Fruit fly (Drosophila melanogaster): ENCODE measurements around the gene TTLL3A.

Gene TTLL3A

dm6 chr2L:6740088-6740487 is at the start of gene TTLL3A:
TSS of gene TTLL3A (minus strand) at chr2L:6740188.
- TF ChIP-seq EcR (GFP tag; optimal IDR thresholded peaks at IDR 0.05), result no peak

dm6 chr2L:6789358-6789757 is 49.4 kb upstream of the TTLL3A start:
- no peak for TF ChIP-seq psq (optimal IDR thresholded peaks at IDR 0.05)
- TF ChIP-seq usp (GFP tag; optimal IDR thresholded peaks at IDR 0.05), result no peak
- no peak for TF ChIP-seq Dll (optimal IDR thresholded peaks at IDR 0.05)
- TF ChIP-seq pan (optimal IDR thresholded peaks at IDR 0.05), result no peak
- TF ChIP-seq EcR (GFP tag; optimal IDR thresholded peaks at IDR 0.05), result no peak
- no peak for TF ChIP-seq CG8478 (optimal IDR thresholded peaks at IDR 0.05)

- TF ChIP-seq psq (optimal IDR thresholded peaks at IDR 0.05) (no peak), EcR (GFP tag; optimal IDR thresholded peaks at IDR 0.05) (no peak), pan (optimal IDR thresholded peaks at IDR 0.05) (no peak), Dll (optimal IDR thresholded peaks at IDR 0.05) (no peak), CG8478 (optimal IDR thresholded peaks at IDR 0.05) (no peak), usp (GFP tag; optimal IDR thresholded peaks at IDR 0.05) (no peak)
Measured at dm6 chr2L:6787973-6788368, 48.0 kb upstream of the TTLL3A start.

- TF ChIP-seq CG8478 (optimal IDR thresholded peaks at IDR 0.05) (peak; percentile 36), psq (optimal IDR thresholded peaks at IDR 0.05) (no peak), EcR (GFP tag; optimal IDR thresholded peaks at IDR 0.05) (peak; percentile 76 to 79), Dll (optimal IDR thresholded peaks at IDR 0.05) (peak; percentile 91), usp (GFP tag; optimal IDR thresholded peaks at IDR 0.05) (no peak), pan (optimal IDR thresholded peaks at IDR 0.05) (no peak)
Measured at dm6 chr2L:6787029-6787972, 47.3 kb upstream of the TTLL3A start.

- TF ChIP-seq usp (GFP tag; optimal IDR thresholded peaks at IDR 0.05) (no peak), Dll (optimal IDR thresholded peaks at IDR 0.05) (peak; percentile 91)
Measured at dm6 chr2L:6786674-6787028, 46.7 kb upstream of the TTLL3A start, which contains the start of gene nrv1. TSS of gene nrv1 (minus strand) at chr2L:6786861.

- TF ChIP-seq usp (GFP tag; optimal IDR thresholded peaks at IDR 0.05) (no peak), CG8478 (optimal IDR thresholded peaks at IDR 0.05) (no peak), psq (optimal IDR thresholded peaks at IDR 0.05) (no peak), pan (optimal IDR thresholded peaks at IDR 0.05) (no peak), EcR (GFP tag; optimal IDR thresholded peaks at IDR 0.05) (no peak), Dll (optimal IDR thresholded peaks at IDR 0.05) (no peak)
Measured at dm6 chr2L:6785583-6785982, 45.6 kb upstream of the TTLL3A start.

- TF ChIP-seq EcR (GFP tag; optimal IDR thresholded peaks at IDR 0.05) (no peak), psq (optimal IDR thresholded peaks at IDR 0.05) (no peak), Dll (optimal IDR thresholded peaks at IDR 0.05) (no peak), pan (optimal IDR thresholded peaks at IDR 0.05) (no peak), usp (GFP tag; optimal IDR thresholded peaks at IDR 0.05) (no peak), CG8478 (optimal IDR thresholded peaks at IDR 0.05) (no peak)
Measured at dm6 chr2L:6784235-6784634, 44.2 kb upstream of the TTLL3A start.

dm6 chr2L:6783395-6783794 is 43.4 kb upstream of the TTLL3A start:
- TF ChIP-seq CG8478 (optimal IDR thresholded peaks at IDR 0.05) (no peak), Dll (optimal IDR thresholded peaks at IDR 0.05) (no peak), EcR (GFP tag; optimal IDR thresholded peaks at IDR 0.05) (no peak), pan (optimal IDR thresholded peaks at IDR 0.05) (no peak), psq (optimal IDR thresholded peaks at IDR 0.05) (no peak), usp (GFP tag; optimal IDR thresholded peaks at IDR 0.05) (no peak)

- TF ChIP-seq usp (GFP tag; optimal IDR thresholded peaks at IDR 0.05) (no peak), psq (optimal IDR thresholded peaks at IDR 0.05) (no peak), CG8478 (optimal IDR thresholded peaks at IDR 0.05) (no peak), Dll (optimal IDR thresholded peaks at IDR 0.05) (no peak), EcR (GFP tag; optimal IDR thresholded peaks at IDR 0.05) (no peak), pan (optimal IDR thresholded peaks at IDR 0.05) (no peak)
Measured at dm6 chr2L:6774853-6775252, 34.9 kb upstream of the TTLL3A start.

- no peak for TF ChIP-seq CG8478 (optimal IDR thresholded peaks at IDR 0.05)
- no peak for TF ChIP-seq Dll (optimal IDR thresholded peaks at IDR 0.05)
- TF ChIP-seq psq (optimal IDR thresholded peaks at IDR 0.05), result no peak
- no peak for TF ChIP-seq pan (optimal IDR thresholded peaks at IDR 0.05)
- TF ChIP-seq usp (GFP tag; optimal IDR thresholded peaks at IDR 0.05), result no peak
- TF ChIP-seq EcR (GFP tag; optimal IDR thresholded peaks at IDR 0.05), result no peak
Measured at dm6 chr2L:6773645-6774044, 33.7 kb upstream of the TTLL3A start, which contains the start of gene CG17378. TSS of gene CG17378 (plus strand) at chr2L:6774041.

- TF ChIP-seq pan (optimal IDR thresholded peaks at IDR 0.05) (no peak), usp (GFP tag; optimal IDR thresholded peaks at IDR 0.05) (no peak), psq (optimal IDR thresholded peaks at IDR 0.05) (no peak), CG8478 (optimal IDR thresholded peaks at IDR 0.05) (no peak), Dll (optimal IDR thresholded peaks at IDR 0.05) (no peak), EcR (GFP tag; optimal IDR thresholded peaks at IDR 0.05) (no peak)
Measured at dm6 chr2L:6772655-6773054, 32.7 kb upstream of the TTLL3A start, which contains the start of gene LUBEL. TSS of gene LUBEL (minus strand) at chr2L:6772755.

dm6 chr2L:6759528-6759927 is 19.5 kb upstream of the TTLL3A start, which contains the start of gene CG11322:
TSS of gene CG11322 (minus strand) at chr2L:6759628.
- TF ChIP-seq CG8478 (optimal IDR thresholded peaks at IDR 0.05) (no peak), usp (GFP tag; optimal IDR thresholded peaks at IDR 0.05) (no peak), psq (optimal IDR thresholded peaks at IDR 0.05) (no peak), EcR (GFP tag; optimal IDR thresholded peaks at IDR 0.05) (no peak), Dll (optimal IDR thresholded peaks at IDR 0.05) (no peak), pan (optimal IDR thresholded peaks at IDR 0.05) (no peak)
